Worm (Caenorhabditis elegans) whole organism, L3 larva: ENCODE measurements around the gene Y22D7AL.10.

ENCODE experiments used
- aly-2 ChIP-seq: fragments of 150-350 bp; optimal IDR thresholded peaks from 2 replicates; lab custom pipeline; 2014; ENCODE audit warnings: missing biosample characterization, missing genetic modification characterization
- ama-1 ChIP-seq: fragments of 150-350 bp; optimal IDR thresholded peaks from 2 replicates; lab custom pipeline; 2018
- lin-15B ChIP-seq: fragments of 150-350 bp; optimal IDR thresholded peaks from 2 replicates; lab custom pipeline; 2014; ENCODE audit warnings: missing biosample characterization, missing genetic modification characterization
- nhr-28 ChIP-seq: fragments of 150-350 bp; optimal IDR thresholded peaks from 2 replicates; lab custom pipeline; 2014; ENCODE audit warnings: missing biosample characterization, missing genetic modification characterization
- sea-2 ChIP-seq: fragments of 150-350 bp; sonication (generic microtip); optimal IDR thresholded peaks from 4 replicates; lab custom pipeline; 2014; ENCODE audit warnings: missing biosample characterization, missing genetic modification reagents, missing genetic modification characterization
- snpc-4 ChIP-seq: fragments of 150-350 bp; optimal IDR thresholded peaks from 2 replicates; lab custom pipeline; 2014; ENCODE audit warnings: missing biosample characterization, missing genetic modification characterization
- tbx-2 ChIP-seq: sonication (generic microtip); optimal IDR thresholded peaks from 2 replicates; lab custom pipeline; 2016; ENCODE audit warnings: mild to moderate bottlenecking, missing genetic modification characterization, missing compliant biosample characterization
- unc-39 ChIP-seq: sonication (generic microtip); optimal IDR thresholded peaks from 4 replicates; lab custom pipeline; 2017; ENCODE audit warnings: missing biosample characterization, missing genetic modification characterization
- unc-62 ChIP-seq: fragments of 150-350 bp; sonication (generic microtip); optimal IDR thresholded peaks from 4 replicates; lab custom pipeline; 2014; ENCODE audit warnings: missing biosample characterization, missing genetic modification reagents, missing genetic modification characterization
- ztf-11 ChIP-seq: fragments of 150-350 bp; optimal IDR thresholded peaks from 2 replicates; lab custom pipeline; 2014; ENCODE audit warnings: missing biosample characterization, missing genetic modification characterization

DNA sequence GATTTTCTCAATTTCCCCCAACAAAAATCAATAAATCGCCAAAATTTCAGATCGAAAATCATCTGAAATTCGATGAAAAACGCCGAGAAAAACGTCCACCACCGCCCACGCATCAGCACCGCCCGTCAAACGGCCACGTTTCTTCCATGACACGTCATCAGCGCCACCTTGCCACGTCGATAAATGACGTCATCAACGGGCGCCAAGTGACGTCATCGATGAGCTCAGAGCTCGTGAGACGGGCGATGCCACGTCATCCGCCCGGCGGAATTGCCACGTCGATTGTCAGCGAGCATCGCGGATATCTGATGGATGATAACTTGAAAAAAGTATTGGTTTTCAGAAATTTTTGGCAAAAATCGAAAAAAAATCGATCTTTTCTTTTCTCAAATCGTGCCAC, 39.7 kb downstream of the Y22D7AL.10 start:
- TF ChIP-seq unc-62 (no peak), ztf-11 (tag; lab: Kevin White, UChicago) (no peak), nhr-28 (tag; lab: Kevin White, UChicago) (no peak), unc-39 (tag; lab: Kevin White, UChicago) (no peak), sea-2 (no peak), lin-15B (tag; lab: Kevin White, UChicago) (no peak), tbx-2 (tag; lab: Kevin White, UChicago) (no peak), snpc-4 (no peak), ama-1 (lab: Kevin White, UChicago) (no peak), aly-2 (no peak)
